Comparison of ENCODE assay signal across 1 fruit fly cellular context in genomic region chr3R:27605534-27606250, dm6.
TF ChIP-seq lines count a peak whose summit lies in the region.

No protein-coding gene starts in this region.

TF ChIP-seq in whole organism, embryonic, 481 proteins besides CTCF, POLR2A, EP300 and RAD21 (continued from another document):
- TF ChIP-seq Lim3 (GFP tag; IDR thresholded peaks at IDR 0.05; lab: Robert Waterston, UW) (no peak), Lpt (GFP tag; optimal IDR thresholded peaks at IDR 0.05; lab: Kevin White, UChicago) (no peak), Hmx (GFP tag; optimal IDR thresholded peaks at IDR 0.05; lab: Kevin White, UChicago) (no peak), lab (GFP tag; optimal IDR thresholded peaks at IDR 0.05; lab: Kevin White, UChicago) (peak; percentile 20), CG17385 (GFP tag; optimal IDR thresholded peaks at IDR 0.05; lab: Kevin White, UChicago) (no peak), CG12769 (tag; optimal IDR thresholded peaks at IDR 0.05; lab: Kevin White, UChicago) (peak; percentile 29), CG18619 (GFP tag; optimal IDR thresholded peaks at IDR 0.05; lab: Kevin White, UChicago) (peak; percentile 1), Adf1 (GFP tag; IDR thresholded peaks at IDR 0.05; lab: Robert Waterston, UW) (no peak), pb (GFP tag; optimal IDR thresholded peaks at IDR 0.05; lab: Kevin White, UChicago) (no peak), nom (GFP tag; optimal IDR thresholded peaks at IDR 0.05; lab: Kevin White, UChicago) (no peak), p53 (GFP tag; optimal IDR thresholded peaks at IDR 0.05; lab: Kevin White, UChicago) (no peak), chm (GFP tag; IDR thresholded peaks at IDR 0.05; lab: Robert Waterston, UW) (no peak), CG5180 (GFP tag; optimal IDR thresholded peaks at IDR 0.05; lab: Kevin White, UChicago) (peak; percentile 12), CG7357 (GFP tag; IDR thresholded peaks at IDR 0.05; lab: Robert Waterston, UW) (no peak), crc (GFP tag; optimal IDR thresholded peaks at IDR 0.05; lab: Kevin White, UChicago) (no peak), CG11504 (tag; optimal IDR thresholded peaks at IDR 0.05; lab: Kevin White, UChicago) (peak; percentile 14), CG3726 (GFP tag; IDR thresholded peaks at IDR 0.05; lab: Robert Waterston, UW) (no peak), PHDP (tag; optimal IDR thresholded peaks at IDR 0.05; lab: Kevin White, UChicago) (peak; percentile 26), pita (GFP tag; optimal IDR thresholded peaks at IDR 0.05; lab: Kevin White, UChicago) (no peak), CG11085 (GFP tag; IDR thresholded peaks at IDR 0.05; lab: Robert Waterston, UW) (no peak), Jarid2 (GFP tag; optimal IDR thresholded peaks at IDR 0.05; lab: Kevin White, UChicago) (no peak), CG2678 (tag; optimal IDR thresholded peaks at IDR 0.05; lab: Kevin White, UChicago) (peak; percentile 47), BtbVII (GFP tag; optimal IDR thresholded peaks at IDR 0.05; lab: Kevin White, UChicago) (peak; percentile 44), tin (GFP tag; optimal IDR thresholded peaks at IDR 0.05; lab: Kevin White, UChicago) (no peak), CG4730 (GFP tag; IDR thresholded peaks at IDR 0.05; lab: Robert Waterston, UW) (no peak), CG4360 (GFP tag; IDR thresholded peaks at IDR 0.05; lab: Robert Waterston, UW) (no peak), CG16863 (GFP tag; optimal IDR thresholded peaks at IDR 0.05; lab: Kevin White, UChicago) (no peak), tap (tag; optimal IDR thresholded peaks at IDR 0.05; lab: Kevin White, UChicago) (no peak), mirr (GFP tag; optimal IDR thresholded peaks at IDR 0.05; lab: Kevin White, UChicago) (peak; percentile 51), Kr (GFP tag; optimal IDR thresholded peaks at IDR 0.05; lab: Kevin White, UChicago) (no peak), CG2199 (GFP tag; IDR thresholded peaks at IDR 0.05; lab: Robert Waterston, UW) (no peak), CG5953 (GFP tag; IDR thresholded peaks at IDR 0.05; lab: Robert Waterston, UW) (0 out of 2 replicates have a peak, but pooled peaks have one; percentile 35), luna (GFP tag; optimal IDR thresholded peaks at IDR 0.05; lab: Kevin White, UChicago) (no peak), dmrt99B (tag; optimal IDR thresholded peaks at IDR 0.05; lab: Kevin White, UChicago) (no peak), slp2 (GFP tag; optimal IDR thresholded peaks at IDR 0.05; lab: Kevin White, UChicago) (no peak), CG2120 (GFP tag; optimal IDR thresholded peaks at IDR 0.05; lab: Kevin White, UChicago) (peak; percentile 47), E2f1 (GFP tag; IDR thresholded peaks at IDR 0.05; lab: Robert Waterston, UW) (no peak), bbx (GFP tag; IDR thresholded peaks at IDR 0.05; lab: Robert Waterston, UW; ENCODE audit: partially characterized antibody) (no peak), CG11456 (GFP tag; IDR thresholded peaks at IDR 0.05; lab: Robert Waterston, UW) (no peak), sqz (GFP tag; optimal IDR thresholded peaks at IDR 0.05; lab: Kevin White, UChicago) (no peak), lola (GFP tag; optimal IDR thresholded peaks at IDR 0.05; lab: Kevin White, UChicago) (no peak), CG6254 (GFP tag; optimal IDR thresholded peaks at IDR 0.05; lab: Kevin White, UChicago) (no peak), NK7.1 (GFP tag; optimal IDR thresholded peaks at IDR 0.05; lab: Kevin White, UChicago) (no peak), ap (GFP tag; IDR thresholded peaks at IDR 0.05; lab: Robert Waterston, UW) (no peak), CG9609 (GFP tag; optimal IDR thresholded peaks at IDR 0.05; lab: Kevin White, UChicago) (no peak), Med (GFP tag; lab: Kevin White, UChicago) (peak; percentile 68), Myb (GFP tag; optimal IDR thresholded peaks at IDR 0.05; lab: Kevin White, UChicago) (no peak), Stat92E (GFP tag; optimal IDR thresholded peaks at IDR 0.05; lab: Kevin White, UChicago) (no peak), lbe (GFP tag; optimal IDR thresholded peaks at IDR 0.05; lab: Kevin White, UChicago) (no peak), ATbp (GFP tag; optimal IDR thresholded peaks at IDR 0.05; lab: Kevin White, UChicago) (no peak), Sry-β (GFP tag; optimal IDR thresholded peaks at IDR 0.05; lab: Kevin White, UChicago) (no peak), NFAT (GFP tag; IDR thresholded peaks at IDR 0.05; lab: Robert Waterston, UW) (no peak), chn (GFP tag; optimal IDR thresholded peaks at IDR 0.05; lab: Kevin White, UChicago) (no peak), CG15269 (tag; optimal IDR thresholded peaks at IDR 0.05; lab: Kevin White, UChicago) (peak; percentile 8), chif (GFP tag; optimal IDR thresholded peaks at IDR 0.05; lab: Kevin White, UChicago) (no peak), ro (GFP tag; IDR thresholded peaks at IDR 0.05; lab: Robert Waterston, UW) (no peak), bowl (GFP tag; IDR thresholded peaks at IDR 0.05; lab: Robert Waterston, UW) (no peak), CG4328 (GFP tag; optimal IDR thresholded peaks at IDR 0.05; lab: Kevin White, UChicago) (no peak), CG2202 (tag; optimal IDR thresholded peaks at IDR 0.05; lab: Kevin White, UChicago) (no peak), Sox102F (GFP tag; optimal IDR thresholded peaks at IDR 0.05; lab: Kevin White, UChicago) (no peak), toy (GFP tag; IDR thresholded peaks at IDR 0.05; lab: Robert Waterston, UW) (no peak), Atf3 (GFP tag; optimal IDR thresholded peaks at IDR 0.05; lab: Kevin White, UChicago) (no peak), cg (GFP tag; optimal IDR thresholded peaks at IDR 0.05; lab: Kevin White, UChicago) (no peak), CG7271 (tag; optimal IDR thresholded peaks at IDR 0.05; lab: Kevin White, UChicago) (no peak), Hmr (GFP tag; optimal IDR thresholded peaks at IDR 0.05; lab: Kevin White, UChicago) (peak; percentile 26), esg (GFP tag; conservative IDR thresholded peaks at IDR 0.05; lab: Robert Waterston, UW) (no peak), Hr51 (GFP tag; optimal IDR thresholded peaks at IDR 0.05; lab: Kevin White, UChicago) (peak in 1 of 2 experiments; percentile 25), vfl (GFP tag; optimal IDR thresholded peaks at IDR 0.05; lab: Kevin White, UChicago) (no peak), CG10543 (GFP tag; optimal IDR thresholded peaks at IDR 0.05; lab: Kevin White, UChicago) (peak; percentile 56), CG8924 (tag; optimal IDR thresholded peaks at IDR 0.05; lab: Kevin White, UChicago) (peak; percentile 23), wek (GFP tag; optimal IDR thresholded peaks at IDR 0.05; lab: Kevin White, UChicago) (no peak), Fer2 (tag; optimal IDR thresholded peaks at IDR 0.05; lab: Kevin White, UChicago) (no peak), Awh (GFP tag; IDR thresholded peaks at IDR 0.05; lab: Robert Waterston, UW) (0 out of 2 replicates have a peak, but pooled peaks have one; percentile 9), ato (GFP tag; IDR thresholded peaks at IDR 0.05; lab: Robert Waterston, UW; ENCODE audit: partially characterized antibody) (no peak), CG12659 (GFP tag; optimal IDR thresholded peaks at IDR 0.05; lab: Kevin White, UChicago) (no peak), CG7839 (tag; optimal IDR thresholded peaks at IDR 0.05; lab: Kevin White, UChicago) (peak; percentile 3), CG17912 (GFP tag; optimal IDR thresholded peaks at IDR 0.05; lab: Kevin White, UChicago) (no peak), CG14710 (tag; optimal IDR thresholded peaks at IDR 0.05; lab: Kevin White, UChicago) (no peak), Xrp1 (GFP tag; IDR thresholded peaks at IDR 0.05; lab: Robert Waterston, UW) (no peak), sd (tag; optimal IDR thresholded peaks at IDR 0.05; lab: Kevin White, UChicago) (peak; percentile 96), CG8388 (GFP tag; optimal IDR thresholded peaks at IDR 0.05; lab: Kevin White, UChicago) (no peak), NC2β (GFP tag; optimal IDR thresholded peaks at IDR 0.05; lab: Kevin White, UChicago) (no peak), tx (GFP tag; optimal IDR thresholded peaks at IDR 0.05; lab: Kevin White, UChicago) (no peak), CG15696 (tag; optimal IDR thresholded peaks at IDR 0.05; lab: Kevin White, UChicago) (no peak), Hey (tag; optimal IDR thresholded peaks at IDR 0.05; lab: Kevin White, UChicago) (peak; percentile 49), CG34376 (GFP tag; optimal IDR thresholded peaks at IDR 0.05; lab: Kevin White, UChicago) (peak; percentile 59), row (GFP tag; IDR thresholded peaks at IDR 0.05; lab: Robert Waterston, UW) (peak; percentile 55), CG15011 (GFP tag; optimal IDR thresholded peaks at IDR 0.05; lab: Kevin White, UChicago) (peak; percentile 0), gem (tag; optimal IDR thresholded peaks at IDR 0.05; lab: Kevin White, UChicago) (peak; percentile 33), dan (GFP tag; IDR thresholded peaks at IDR 0.05; lab: Robert Waterston, UW) (no peak), CG3847 (GFP tag; IDR thresholded peaks at IDR 0.05; lab: Robert Waterston, UW) (no peak), az2 (GFP tag; optimal IDR thresholded peaks at IDR 0.05; lab: Kevin White, UChicago) (no peak), Hr78 (GFP tag; optimal IDR thresholded peaks at IDR 0.05; lab: Kevin White, UChicago) (peak in 1 of 2 experiments; percentile 55), Nf-YC (tag; optimal IDR thresholded peaks at IDR 0.05; lab: Kevin White, UChicago) (no peak), CG8765 (GFP tag; IDR thresholded peaks at IDR 0.05; lab: Robert Waterston, UW) (no peak)
